Fruit fly (Drosophila melanogaster) whole organism, embryonic: ENCODE results near the gene MED25.
A peak's percentile ranks its signal among the peaks of the same experiment; 100 is the strongest.

Source experiments
- Antp ChIP-seq: fragments of 200-800 bp; sonication (Bioruptor generic); optimal IDR thresholded peaks from 3 replicates; lab custom pipeline; 2016; ENCODE audit warnings: missing biosample characterization, missing genetic modification characterization
- Awh ChIP-seq: fragments of 200-800 bp; sonication (Bioruptor generic); IDR thresholded peaks from 2 replicates; pipeline ENCODE4, ENCODE4 v1.3.6; 2022; ENCODE audit warnings: missing biosample characterization, missing genetic modification characterization
- Bdp1 ChIP-seq: fragments of 200-800 bp; sonication (Bioruptor generic); optimal IDR thresholded peaks from 3 replicates; lab custom pipeline; 2016; ENCODE audit warnings: missing biosample characterization, missing genetic modification characterization
- CG11560 ChIP-seq: fragments of 200-800 bp; sonication (Bioruptor generic); IDR thresholded peaks from 3 replicates; pipeline ENCODE4 v1.3.6; 2022; ENCODE audit warnings: missing biosample characterization, missing genetic modification characterization
- CG11696 ChIP-seq: fragments of 200-800 bp; sonication (Bioruptor generic); IDR thresholded peaks from 2 replicates; pipeline ENCODE4 v1.3.6; 2022; ENCODE audit warnings: missing biosample characterization, missing genetic modification characterization
- CG12942 ChIP-seq: fragments of 200-800 bp; sonication (Bioruptor generic); optimal IDR thresholded peaks from 3 replicates; lab custom pipeline; 2016; ENCODE audit warnings: missing biosample characterization, missing genetic modification characterization
- CG14710 ChIP-seq: fragments of 200-800 bp; sonication (Bioruptor generic); optimal IDR thresholded peaks from 3 replicates; lab custom pipeline; 2019; ENCODE audit warnings: missing biosample characterization, mild to moderate bottlenecking, missing genetic modification characterization, moderate library complexity
- CG15601 ChIP-seq: fragments of 200-800 bp; sonication (Bioruptor generic); optimal IDR thresholded peaks from 3 replicates; lab custom pipeline; 2019; ENCODE audit warnings: missing biosample characterization, mild to moderate bottlenecking, missing genetic modification characterization, moderate library complexity
- CG1602 ChIP-seq: fragments of 200-800 bp; sonication (Bioruptor generic); optimal IDR thresholded peaks from 3 replicates; lab custom pipeline; 2016; ENCODE audit warnings: missing biosample characterization, missing genetic modification characterization
- CG2116 ChIP-seq: fragments of 200-800 bp; sonication (Bioruptor generic); optimal IDR thresholded peaks from 3 replicates; lab custom pipeline; 2018; ENCODE audit warnings: missing biosample characterization, mild to moderate bottlenecking, missing genetic modification characterization
- CG30020 ChIP-seq: fragments of 200-800 bp; optimal IDR thresholded peaks from 2 replicates; lab custom pipeline; 2019; ENCODE audit warnings: missing biosample characterization, mild to moderate bottlenecking, missing genetic modification characterization, moderate library complexity
- CG32772 ChIP-seq: fragments of 200-800 bp; sonication (Bioruptor generic); IDR thresholded peaks from 2 replicates; pipeline ENCODE4 v1.3.6; 2022; ENCODE audit warnings: missing biosample characterization, missing genetic modification characterization
- CG34376 ChIP-seq: fragments of 200-800 bp; sonication (Bioruptor generic); optimal IDR thresholded peaks from 2 replicates; lab custom pipeline; 2018; ENCODE audit warnings: missing biosample characterization, mild to moderate bottlenecking, missing genetic modification characterization
- CG42726 ChIP-seq: fragments of 200-800 bp; sonication (Bioruptor generic); IDR thresholded peaks from 2 replicates; pipeline ENCODE4 v1.3.6; 2022; ENCODE audit warnings: missing biosample characterization, missing genetic modification characterization; ENCODE audit not compliant: partially characterized antibody
- CG4617 ChIP-seq: fragments of 200-800 bp; sonication (Bioruptor generic); optimal IDR thresholded peaks from 3 replicates; lab custom pipeline; 2016; ENCODE audit warnings: missing biosample characterization, missing genetic modification characterization, borderline replicate concordance
- CG6765 ChIP-seq: fragments of 200-800 bp; sonication (Bioruptor generic); optimal IDR thresholded peaks from 3 replicates; lab custom pipeline; 2017; ENCODE audit warnings: missing biosample characterization, mild to moderate bottlenecking, missing genetic modification characterization
- CG7271 ChIP-seq: fragments of 200-800 bp; sonication (Bioruptor generic); optimal IDR thresholded peaks from 2 replicates; lab custom pipeline; 2018; ENCODE audit warnings: missing biosample characterization, mild to moderate bottlenecking, missing genetic modification characterization, moderate library complexity
- CG7556 ChIP-seq: fragments of 200-800 bp; sonication (Bioruptor generic); optimal IDR thresholded peaks from 2 replicates; lab custom pipeline; 2017; ENCODE audit warnings: missing biosample characterization, mild to moderate bottlenecking, missing genetic modification characterization
- CG8359 ChIP-seq: fragments of 200-800 bp; sonication (Bioruptor generic); optimal IDR thresholded peaks from 2 replicates; lab custom pipeline; 2017; ENCODE audit warnings: missing biosample characterization, mild to moderate bottlenecking, missing genetic modification characterization, borderline replicate concordance
- CG8765 ChIP-seq: fragments of 200-800 bp; sonication (Bioruptor generic); IDR thresholded peaks from 2 replicates; pipeline ENCODE4 v1.3.6; 2022; ENCODE audit warnings: missing biosample characterization, missing genetic modification characterization
- CG9797 ChIP-seq: fragments of 200-800 bp; sonication (Bioruptor generic); optimal IDR thresholded peaks from 3 replicates; lab custom pipeline; 2018; ENCODE audit warnings: missing biosample characterization, mild to moderate bottlenecking, missing genetic modification characterization
- CrebB ChIP-seq: fragments of 200-800 bp; sonication (Bioruptor generic); optimal IDR thresholded peaks from 3 replicates; lab custom pipeline; 2018; ENCODE audit warnings: missing biosample characterization, mild to moderate bottlenecking, missing genetic modification characterization
- Dad ChIP-seq: fragments of 200-800 bp; sonication (Bioruptor generic); optimal IDR thresholded peaks from 3 replicates; lab custom pipeline; 2016; ENCODE audit warnings: missing biosample characterization, missing genetic modification characterization
- Dp ChIP-seq: fragments of 200-800 bp; sonication (Bioruptor generic); optimal IDR thresholded peaks from 2 replicates; lab custom pipeline; 2018; ENCODE audit warnings: missing biosample characterization, mild to moderate bottlenecking, missing genetic modification characterization, moderate library complexity
- Elba2 ChIP-seq: fragments of 200-800 bp; sonication (Bioruptor generic); optimal IDR thresholded peaks from 3 replicates; lab custom pipeline; 2016; ENCODE audit warnings: missing biosample characterization, missing genetic modification characterization
- Hand ChIP-seq: fragments of 200-800 bp; sonication (Bioruptor generic); optimal IDR thresholded peaks from 2 replicates; lab custom pipeline; 2017; ENCODE audit warnings: mild to moderate bottlenecking, missing biosample characterization, missing genetic modification reagents, missing genetic modification characterization
- Hr78 ChIP-seq, 2 experiments: fragments of 200-800 bp in 1 of 2; fragments of >200 bp in 1 of 2; sonication (Bioruptor generic) in 1 of 2; optimal IDR thresholded peaks; 2 replicates each; lab custom pipeline; 2017 to 2019; ENCODE audit warnings: missing biosample characterization in 2 of 2, missing genetic modification characterization in 2 of 2, mild to moderate bottlenecking in 1 of 2, moderate library complexity in 1 of 2
- Med ChIP-seq: fragments of 200-800 bp; sonication (Bioruptor generic); peaks from one replicate; lab custom pipeline; 2016; ENCODE audit warnings: missing biosample characterization, missing genetic modification characterization, mild to moderate bottlenecking, inconsistent platforms, moderate library complexity
- Neu2 ChIP-seq: fragments of 200-800 bp; sonication (Bioruptor generic); optimal IDR thresholded peaks from 3 replicates; lab custom pipeline; 2016; ENCODE audit warnings: missing biosample characterization, missing genetic modification characterization, borderline replicate concordance
- Nf-YC ChIP-seq: fragments of 200-800 bp; optimal IDR thresholded peaks from 3 replicates; lab custom pipeline; 2019; ENCODE audit warnings: missing biosample characterization, mild to moderate bottlenecking, missing genetic modification characterization, moderate library complexity
- Opbp ChIP-seq: fragments of 200-800 bp; sonication (Bioruptor generic); IDR thresholded peaks from 3 replicates; pipeline ENCODE4 v1.3.6; 2022; ENCODE audit warnings: missing biosample characterization, missing genetic modification characterization; ENCODE audit not compliant: partially characterized antibody
- Ptx1 ChIP-seq: fragments of 200-800 bp; sonication (Bioruptor generic); IDR thresholded peaks from 2 replicates; pipeline ENCODE4 v1.3.6; 2022; ENCODE audit warnings: missing biosample characterization, missing genetic modification characterization
- Tbp ChIP-seq: fragments of >200 bp; optimal IDR thresholded peaks from 2 replicates; lab custom pipeline; 2018; ENCODE audit warnings: missing biosample characterization, missing genetic modification characterization
- ato ChIP-seq: fragments of 200-800 bp; sonication (Bioruptor generic); IDR thresholded peaks from 2 replicates; pipeline ENCODE4 v1.3.6; 2022; ENCODE audit warnings: missing biosample characterization, missing genetic modification characterization; ENCODE audit not compliant: partially characterized antibody
- bsh ChIP-seq, 2 experiments: fragments of 200-800 bp; sonication (Bioruptor generic); optimal IDR thresholded peaks; 2 replicates each; lab custom pipeline; 2017 to 2018; ENCODE audit warnings: mild to moderate bottlenecking in 2 of 2, missing biosample characterization in 2 of 2, missing genetic modification characterization in 2 of 2, moderate library complexity in 1 of 2
- fu2 ChIP-seq: fragments of 200-800 bp; sonication (Bioruptor generic); optimal IDR thresholded peaks from 2 replicates; lab custom pipeline; 2016; ENCODE audit warnings: missing biosample characterization, missing genetic modification characterization
- hbn ChIP-seq: fragments of 200-800 bp; sonication (Bioruptor generic); IDR thresholded peaks from 2 replicates; pipeline ENCODE4 v1.3.6; 2022; ENCODE audit warnings: missing biosample characterization, missing genetic modification characterization; ENCODE audit not compliant: partially characterized antibody
- jumu ChIP-seq: fragments of 200-800 bp; sonication (Bioruptor generic); optimal IDR thresholded peaks from 3 replicates; lab custom pipeline; 2016; ENCODE audit warnings: missing biosample characterization, missing genetic modification characterization
- kay ChIP-seq: fragments of 200-800 bp; sonication (Bioruptor generic); optimal IDR thresholded peaks from 2 replicates; lab custom pipeline; 2016; ENCODE audit warnings: missing biosample characterization, missing genetic modification characterization
- lola ChIP-seq, 3 experiments: fragments of >200 bp in 2 of 3; fragments of 200-800 bp in 1 of 3; sonication (Bioruptor generic) in 1 of 3; optimal IDR thresholded peaks; 2 replicates each; lab custom pipeline; 2017 to 2019; ENCODE audit warnings: missing biosample characterization in 3 of 3, missing genetic modification characterization in 3 of 3, mild to moderate bottlenecking in 1 of 3, moderate library complexity in 1 of 3
- pan ChIP-seq, 4 experiments: fragments of >200 bp in 3 of 4; fragments of 200-800 bp in 1 of 4; sonication (Bioruptor generic) in 1 of 4; optimal IDR thresholded peaks in 3 of 4; IDR thresholded peaks in 1 of 4; 2 replicates each; pipeline versions ENCODE4 v1.3.6 to Lab custom; 2017 to 2022; ENCODE audit warnings: missing biosample characterization in 2 of 4, missing genetic modification characterization in 2 of 4, mixed read lengths in 1 of 4
- sens ChIP-seq: fragments of 200-800 bp; sonication (Bioruptor generic); peaks from one replicate; lab custom pipeline; 2016; ENCODE audit warnings: missing biosample characterization, missing genetic modification characterization
- sqz ChIP-seq: fragments of 200-800 bp; sonication (Bioruptor generic); optimal IDR thresholded peaks from 3 replicates; lab custom pipeline; 2018; ENCODE audit warnings: missing biosample characterization, mild to moderate bottlenecking, missing genetic modification characterization
- ttk ChIP-seq: fragments of 200-800 bp; sonication (Bioruptor generic); IDR thresholded peaks from 2 replicates; pipeline ENCODE4 v2.1.2; 2022; ENCODE audit warnings: missing biosample characterization, missing genetic modification characterization
- vnd ChIP-seq: fragments of 200-800 bp; sonication (Bioruptor generic); IDR thresholded peaks from 3 replicates; pipeline ENCODE4 v1.3.6; 2022; ENCODE audit warnings: missing biosample characterization, missing genetic modification characterization; ENCODE audit not compliant: partially characterized antibody
- wek ChIP-seq: fragments of 200-800 bp; sonication (Bioruptor generic); optimal IDR thresholded peaks from 3 replicates; lab custom pipeline; 2018; ENCODE audit warnings: missing biosample characterization, mild to moderate bottlenecking, missing genetic modification characterization, moderate library complexity
- zfh2 ChIP-seq: fragments of 200-800 bp; sonication (Bioruptor generic); optimal IDR thresholded peaks from 2 replicates; lab custom pipeline; 2016; ENCODE audit warnings: missing biosample characterization, missing genetic modification characterization

MED25 gene

dm6 chr3R:20008372-20009051 lies at the start of gene MED25, which contains the start of gene Hs6st:
Gene MED25 (plus strand): TSS chr3R:20008947.
Gene Hs6st (minus strand): TSS chr3R:20008512.
- TF ChIP-seq Elba2 (GFP tag; lab: Kevin White, UChicago) (peak; percentile 98), CG12942 (GFP tag; lab: Kevin White, UChicago) (no peak), CG7556 (GFP tag; lab: Kevin White, UChicago) (peak; percentile 11), Nf-YC (tag; lab: Kevin White, UChicago) (no peak), Opbp (peak; percentile 68), Dad (GFP tag; lab: Kevin White, UChicago) (peak; percentile 30), CG4617 (peak; percentile 25), Awh (GFP tag; lab: Robert Waterston, UW) (0 out of 2 replicates have a peak, but pooled peaks have one; percentile 13), CG6765 (GFP tag; lab: Kevin White, UChicago) (peak; percentile 17), lola (GFP tag; optimal IDR thresholded peaks at IDR 0.05; lab: Kevin White, UChicago) (no peak), sqz (GFP tag; lab: Kevin White, UChicago) (no peak), bsh (GFP tag; optimal IDR thresholded peaks at IDR 0.05; lab: Kevin White, UChicago) (no peak), CG34376 (GFP tag; lab: Kevin White, UChicago) (peak; percentile 59), zfh2 (GFP tag; lab: Kevin White, UChicago) (no peak), CG32772 (GFP tag; lab: Robert Waterston, UW) (no peak), ato (GFP tag; lab: Robert Waterston, UW) (0 out of 2 replicates have a peak, but pooled peaks have one; percentile 40), vnd (GFP tag; lab: Robert Waterston, UW) (peak; percentile 65), Dp (peak; percentile 49), kay (peak; percentile 57), ttk (peak; percentile 8; the same call in 1 of the 2 replicates), CG1602 (GFP tag; lab: Kevin White, UChicago) (no peak), CG15601 (peak; percentile 47), Bdp1 (GFP tag; lab: Kevin White, UChicago) (no peak), CG7271 (tag; lab: Kevin White, UChicago) (no peak), Ptx1 (GFP tag; lab: Robert Waterston, UW) (0 out of 2 replicates have a peak, but pooled peaks have one; percentile 15), CG14710 (tag; lab: Kevin White, UChicago) (peak; percentile 88), CG11560 (tag; lab: Robert Waterston, UW) (no peak), CG8359 (GFP tag; lab: Kevin White, UChicago) (no peak), Antp (GFP tag; lab: Kevin White, UChicago) (no peak), Tbp (no peak), CrebB (tag; lab: Kevin White, UChicago) (peak; percentile 39), jumu (GFP tag; lab: Kevin White, UChicago) (no peak), Hand (GFP tag; lab: Kevin White, UChicago) (no peak), CG8765 (GFP tag; lab: Robert Waterston, UW) (no peak; the same call in 1 of the 2 replicates), Med (GFP tag; lab: Kevin White, UChicago) (peak; percentile 72), Hr78 (GFP tag; optimal IDR thresholded peaks at IDR 0.05; lab: Kevin White, UChicago) (peak in 1 of 2 experiments; percentile 15), hbn (GFP tag; lab: Robert Waterston, UW) (peak; percentile 57), CG2116 (peak; percentile 76), Neu2 (GFP tag; lab: Kevin White, UChicago) (no peak), pan (optimal IDR thresholded peaks at IDR 0.05; lab: Kevin White, UChicago) (no peak), pan (GFP tag; optimal IDR thresholded peaks at IDR 0.05 in 1 of 2, IDR thresholded peaks at IDR 0.05 in 1 of 2) (no peak), CG30020 (tag; lab: Kevin White, UChicago) (peak; percentile 40), fu2 (no peak), sens (GFP tag; lab: Kevin White, UChicago) (peak; percentile 48), wek (GFP tag; lab: Kevin White, UChicago) (peak; percentile 29), CG42726 (peak; percentile 83), CG9797 (peak; percentile 52), CG11696 (GFP tag; lab: Robert Waterston, UW) (no peak)
